Fruit fly (Drosophila melanogaster): Measurements from ENCODE around the gene beat-Ia.

Gene beat-Ia

DNA sequence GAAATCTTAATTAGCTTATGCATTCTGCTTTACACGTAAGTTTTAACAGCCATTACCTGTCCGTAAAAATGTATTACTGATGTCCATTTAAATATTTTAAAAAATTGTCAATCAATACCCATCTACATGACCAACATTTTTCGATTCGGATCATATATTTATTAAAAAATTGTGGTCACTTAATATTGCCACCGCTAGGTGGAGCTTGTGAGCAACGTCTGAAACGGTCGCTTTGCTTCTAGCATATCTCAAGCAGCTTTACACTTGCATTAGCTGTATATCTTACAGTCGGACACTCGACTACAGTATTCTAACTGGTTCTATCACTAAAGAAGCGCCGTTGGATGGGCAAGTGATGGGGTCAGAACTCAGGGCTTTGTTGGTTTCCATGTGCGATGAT is 23.1 kb upstream of the beat-Ia start:
- TF ChIP-seq CG12659 (GFP tag; optimal IDR thresholded peaks at IDR 0.05) = no peak
- TF ChIP-seq CTCF (GFP tag; optimal IDR thresholded peaks at IDR 0.05) = peak; percentile 82

DNA sequence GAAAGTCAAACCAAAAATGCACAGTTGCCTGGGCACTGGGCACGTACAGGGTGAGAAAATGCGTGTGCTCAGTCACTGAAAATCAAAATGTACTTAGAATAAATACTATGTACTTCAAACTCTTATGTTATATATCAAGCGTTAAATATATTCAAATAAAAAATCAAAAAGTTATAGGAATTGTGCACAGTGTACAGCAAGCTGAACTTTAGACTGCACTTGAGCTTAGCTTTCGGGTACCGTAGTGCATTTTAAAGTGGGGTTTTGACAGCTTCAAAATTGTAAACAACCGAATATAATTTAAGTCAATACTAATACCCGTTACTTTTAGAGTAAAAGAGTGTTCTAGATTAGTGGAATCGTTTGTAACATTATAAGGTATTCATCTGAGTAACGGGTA is 9.5 kb upstream of the beat-Ia start:
- TF ChIP-seq esg (GFP tag; conservative IDR thresholded peaks at IDR 0.05) (0 out of 2 replicates have a peak, but pooled peaks have one; percentile 8), CG18476 (GFP tag; optimal IDR thresholded peaks at IDR 0.05) (no peak), Blimp-1 (GFP tag; optimal IDR thresholded peaks at IDR 0.05) (peak; percentile 17), Hey (tag; optimal IDR thresholded peaks at IDR 0.05) (no peak), dmrt99B (tag; optimal IDR thresholded peaks at IDR 0.05) (peak; percentile 25), sens (GFP tag) (peak; percentile 82), CG11504 (tag; optimal IDR thresholded peaks at IDR 0.05) (peak; percentile 8)

DNA sequence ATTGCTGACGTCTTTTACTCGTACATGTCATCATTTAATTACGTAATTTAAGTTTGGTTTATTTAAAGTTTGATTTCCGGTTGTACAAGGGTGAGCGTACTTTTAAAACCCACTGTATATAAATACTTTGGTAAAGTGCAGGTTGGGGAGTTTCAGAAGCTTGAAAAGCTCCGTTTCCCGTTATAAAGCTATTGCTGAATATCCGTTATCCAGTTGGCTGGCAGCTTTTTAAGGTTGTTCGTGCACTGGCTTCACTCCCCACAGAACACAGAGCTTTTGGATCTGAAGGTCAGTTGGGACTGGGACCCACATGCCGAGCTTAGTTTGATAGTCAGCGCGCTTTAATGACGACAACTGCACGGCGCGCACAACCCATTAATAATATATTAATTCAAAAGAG is 8.0 kb upstream of the beat-Ia start, which contains the start of the genes BicC and CG45084:
Gene BicC, plus strand, starts transcription at position 321 of the 400 bp plus-strand sequence.
Gene CG45084, plus strand, starts transcription at position 321 of the 400 bp plus-strand sequence.
- TF ChIP-seq seq (GFP tag; IDR thresholded peaks at IDR 0.05) = no peak
- TF ChIP-seq pzg (GFP tag; optimal IDR thresholded peaks at IDR 0.05) = no peak
- TF ChIP-seq CG8388 (GFP tag; optimal IDR thresholded peaks at IDR 0.05) = peak; percentile 38

DNA sequence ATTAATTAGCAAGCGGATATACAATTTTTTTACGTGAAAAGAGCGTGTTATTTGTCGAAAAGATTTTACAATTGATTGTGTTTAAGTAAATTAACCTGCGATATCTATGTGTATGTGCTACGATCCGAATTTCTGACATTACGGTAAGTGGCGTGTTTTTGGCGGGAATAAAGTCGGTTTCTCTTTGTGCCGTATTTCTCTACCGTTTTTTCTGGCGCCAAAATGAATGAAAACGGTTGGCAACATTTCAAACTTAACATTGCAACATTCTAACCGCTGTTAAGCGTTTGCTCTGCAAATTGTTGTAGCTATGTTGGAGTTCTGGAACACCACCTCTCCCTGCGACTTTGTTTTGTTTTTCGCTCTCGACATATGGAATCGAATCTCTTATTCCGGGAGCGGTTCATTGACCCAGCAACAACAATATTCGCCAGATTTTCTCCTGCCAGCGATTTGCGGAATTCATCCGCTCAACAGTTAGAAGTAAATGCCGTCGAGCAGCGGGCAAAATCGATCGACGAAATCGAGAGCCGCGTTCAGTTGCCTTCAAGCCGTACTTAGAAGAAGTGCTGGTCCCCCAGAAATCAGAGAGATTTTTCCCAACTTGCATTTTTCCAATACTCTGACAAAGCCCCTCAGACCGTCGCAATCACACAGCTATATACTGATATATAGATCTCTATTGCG is 7.2 kb upstream of the beat-Ia start:
- peak; percentile 97 for TF ChIP-seq CG11504 (tag; optimal IDR thresholded peaks at IDR 0.05)
- peak; percentile 49 for TF ChIP-seq CTCF (GFP tag; optimal IDR thresholded peaks at IDR 0.05)
- TF ChIP-seq Dip3 (GFP tag; optimal IDR thresholded peaks at IDR 0.05) = no peak
- TF ChIP-seq usp (GFP tag; optimal IDR thresholded peaks at IDR 0.05) = no peak
- no peak for TF ChIP-seq bsh (GFP tag; optimal IDR thresholded peaks at IDR 0.05)
- no peak for TF ChIP-seq repo (GFP tag; optimal IDR thresholded peaks at IDR 0.05)

DNA sequence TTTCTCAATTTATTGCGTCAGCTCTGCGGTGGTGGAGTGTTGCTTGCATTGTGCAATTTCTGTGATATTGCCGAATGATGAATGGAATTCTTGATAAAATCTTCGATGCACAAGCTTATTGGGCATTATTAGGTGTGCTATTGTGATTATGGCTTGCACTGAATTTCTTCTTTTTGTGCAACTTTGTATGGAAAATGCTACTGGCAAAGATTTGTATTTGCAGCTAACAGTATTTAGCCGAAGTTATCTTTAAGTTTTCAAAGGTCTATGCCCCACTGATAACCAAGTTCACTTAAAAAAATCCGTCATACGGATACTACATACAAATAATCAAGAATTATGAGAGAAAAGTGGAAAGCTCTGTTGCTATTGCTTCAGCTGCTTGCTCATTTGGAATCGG is 44.9 kb downstream of the beat-Ia start, which contains the start of gene CG4891:
Gene CG4891, plus strand, starts transcription at position 301 of the 400 bp plus-strand sequence.
- TF ChIP-seq dm (GFP tag; optimal IDR thresholded peaks at IDR 0.05) (no peak), ab (GFP tag; optimal IDR thresholded peaks at IDR 0.05) (no peak), zf30C (GFP tag; optimal IDR thresholded peaks at IDR 0.05) (no peak), sob (GFP tag; IDR thresholded peaks at IDR 0.05) (no peak), Meics (GFP tag; optimal IDR thresholded peaks at IDR 0.05) (no peak), Nf-YB (GFP tag; optimal IDR thresholded peaks at IDR 0.05) (no peak), CG16779 (GFP tag; IDR thresholded peaks at IDR 0.05) (no peak), CG10209 (GFP tag; optimal IDR thresholded peaks at IDR 0.05) (no peak), lmd (GFP tag; IDR thresholded peaks at IDR 0.05) (no peak), Rx (GFP tag; IDR thresholded peaks at IDR 0.05) (no peak), Hr51 (GFP tag; optimal IDR thresholded peaks at IDR 0.05) (no peak), tap (tag; optimal IDR thresholded peaks at IDR 0.05) (no peak), caup (GFP tag; optimal IDR thresholded peaks at IDR 0.05; ENCODE audit: severe bottlenecking) (no peak), bcd (GFP tag; optimal IDR thresholded peaks at IDR 0.05) (no peak), corto (GFP tag; optimal IDR thresholded peaks at IDR 0.05) (no peak), gem (tag; optimal IDR thresholded peaks at IDR 0.05) (no peak), CG15514 (GFP tag; optimal IDR thresholded peaks at IDR 0.05) (no peak)

All from whole organism, embryonic.